Worm (Caenorhabditis elegans) whole organism, L3 larva: ENCODE results near the gene F13H8.3.

Experiments used
- R02D3.7 ChIP-seq: fragments of 150-350 bp; optimal IDR thresholded peaks from 2 replicates; lab custom pipeline; 2014; ENCODE audit warnings: missing biosample characterization, missing genetic modification characterization
- egl-5 ChIP-seq: fragments of 150-350 bp; optimal IDR thresholded peaks from 2 replicates; lab custom pipeline; 2017; ENCODE audit warnings: missing biosample characterization, missing genetic modification reagents, missing genetic modification characterization, inconsistent platforms
- fos-1 ChIP-seq: fragments of 150-350 bp; optimal IDR thresholded peaks from 2 replicates; lab custom pipeline; 2014; ENCODE audit warnings: missing biosample characterization, missing genetic modification characterization
- nhr-237 ChIP-seq: fragments of 150-350 bp; optimal IDR thresholded peaks from 2 replicates; lab custom pipeline; 2014; ENCODE audit warnings: missing biosample characterization, missing genetic modification characterization
- zag-1 ChIP-seq: fragments of 150-350 bp; optimal IDR thresholded peaks from 2 replicates; lab custom pipeline; 2014; ENCODE audit warnings: missing biosample characterization, missing genetic modification characterization
- ztf-4 ChIP-seq: fragments of 150-350 bp; optimal IDR thresholded peaks from 2 replicates; lab custom pipeline; 2014; ENCODE audit warnings: missing biosample characterization, missing genetic modification characterization

ce11 chrII:6292527-6292926 is 28.7 kb downstream of the F13H8.3 start, which contains the start of gene nyn-3:
- no peak for TF ChIP-seq zag-1 (tag; lab: Kevin White, UChicago)
- TF ChIP-seq R02D3.7 (tag; lab: Kevin White, UChicago), result no peak
- no peak for TF ChIP-seq fos-1 (tag; lab: Kevin White, UChicago)
- TF ChIP-seq ztf-4 (tag; lab: Kevin White, UChicago), result no peak
- no peak for TF ChIP-seq nhr-237 (tag; lab: Kevin White, UChicago)
- TF ChIP-seq egl-5 (tag; lab: Kevin White, UChicago), result no peak
